Fruit fly (Drosophila melanogaster): Measurements from ENCODE around the gene CG14618.

DNA sequence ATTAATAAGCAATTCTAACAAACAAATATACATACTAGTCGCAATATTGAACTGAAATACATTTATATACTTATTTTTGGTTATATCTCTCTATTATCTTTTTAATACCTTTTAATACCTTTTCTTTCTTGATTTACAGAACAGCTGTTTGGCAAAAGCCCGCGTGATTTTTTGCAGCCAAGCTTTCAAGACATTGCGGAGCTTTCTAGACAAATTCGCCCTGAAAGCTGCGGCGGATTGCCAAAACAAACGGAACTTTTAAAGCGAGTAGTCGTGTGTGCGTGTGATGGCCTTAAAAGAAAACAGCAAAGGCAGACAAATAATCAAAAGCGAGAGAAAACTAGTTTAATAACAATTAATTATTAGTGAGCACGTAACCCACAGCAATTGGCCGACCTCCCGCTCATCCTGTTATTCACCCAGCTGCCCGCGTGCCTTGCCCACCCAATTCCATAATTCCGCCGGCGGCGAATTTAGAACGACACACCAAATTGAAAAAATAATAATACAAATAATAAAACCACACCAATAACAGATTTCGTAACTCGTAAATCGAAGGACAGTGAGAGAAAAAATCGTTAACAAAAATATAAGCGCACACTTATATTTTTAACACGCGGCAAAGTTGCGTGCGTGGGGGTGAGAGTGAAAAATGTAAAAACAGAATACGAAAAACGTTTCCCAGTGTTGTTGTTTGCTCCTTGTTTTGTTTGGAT, 13.6 kb downstream of the CG14618 start:
- TF ChIP-seq psq (optimal IDR thresholded peaks at IDR 0.05) = no peak
- TF ChIP-seq Dll (optimal IDR thresholded peaks at IDR 0.05) = no peak
- no peak for TF ChIP-seq usp (GFP tag; optimal IDR thresholded peaks at IDR 0.05)

Measured in whole organism.